Worm (Caenorhabditis elegans) whole organism, young adult: ENCODE results near the gene aexr-3.

Source experiments
- B0019.2 ChIP-seq: fragments of 200-800 bp; sonication (Bioruptor generic); conservative IDR thresholded peaks from 2 replicates; pipeline ENCODE4 v1.3.6; 2022; ENCODE audit warnings: missing genetic modification reagents, missing genetic modification characterization, missing compliant biosample characterization
- C06A6.2 ChIP-seq: fragments of 200-800 bp; sonication (Bioruptor generic); conservative IDR thresholded peaks from 2 replicates; pipeline ENCODE4 v1.3.6; 2022; ENCODE audit warnings: missing genetic modification characterization, missing compliant biosample characterization
- C17E4.6 ChIP-seq: fragments of 200-800 bp; sonication (Bioruptor generic); IDR thresholded peaks from 2 replicates; pipeline ENCODE4 v1.3.6; 2022; ENCODE audit warnings: missing genetic modification reagents, missing genetic modification characterization, missing compliant biosample characterization
- F23B12.7 ChIP-seq: sonication (generic microtip); optimal IDR thresholded peaks from 2 replicates; lab custom pipeline; 2017; ENCODE audit warnings: missing genetic modification characterization, mild to moderate bottlenecking, missing compliant biosample characterization, antibody characterized with exemption, moderate library complexity; ENCODE audit not compliant: insufficient read depth
- F55B11.4 ChIP-seq: sonication (generic microtip); optimal IDR thresholded peaks from 2 replicates; lab custom pipeline; 2016; ENCODE audit warnings: missing compliant biosample characterization, missing genetic modification characterization, borderline replicate concordance; ENCODE audit not compliant: insufficient read depth
- K11D2.4 ChIP-seq: fragments of 200-800 bp; sonication (Bioruptor generic); IDR thresholded peaks from 2 replicates; pipeline ENCODE4 v1.3.6; 2022; ENCODE audit warnings: missing genetic modification reagents, missing genetic modification characterization, missing compliant biosample characterization
- Y53F4B.3 ChIP-seq: fragments of 200-800 bp; sonication (Bioruptor generic); IDR thresholded peaks from 2 replicates; pipeline ENCODE4 v1.3.6; 2022; ENCODE audit warnings: missing genetic modification reagents, missing genetic modification characterization, missing compliant biosample characterization
- Y79H2A.3 ChIP-seq: fragments of 200-800 bp; sonication (Bioruptor generic); conservative IDR thresholded peaks from 2 replicates; pipeline ENCODE4 v1.3.6; 2022; ENCODE audit warnings: missing genetic modification reagents, missing genetic modification characterization, missing compliant biosample characterization
- akir-1 ChIP-seq: fragments of 200-800 bp; sonication (Bioruptor generic); optimal IDR thresholded peaks from 2 replicates; lab custom pipeline; 2018; ENCODE audit warnings: mild to moderate bottlenecking, missing genetic modification characterization, moderate library complexity, missing compliant biosample characterization
- aptf-2 ChIP-seq: fragments of 200-800 bp; sonication (Bioruptor generic); conservative IDR thresholded peaks from 2 replicates; pipeline ENCODE4 v1.3.6; 2022; ENCODE audit warnings: missing genetic modification reagents, missing genetic modification characterization, missing compliant biosample characterization
- atf-7 ChIP-seq: sonication (generic microtip); optimal IDR thresholded peaks from 2 replicates; lab custom pipeline; 2017; ENCODE audit warnings: mild to moderate bottlenecking, missing genetic modification characterization, missing compliant biosample characterization
- athp-1 ChIP-seq: sonication (generic microtip); optimal IDR thresholded peaks from 2 replicates; lab custom pipeline; 2017; ENCODE audit warnings: mild to moderate bottlenecking, missing genetic modification characterization, missing compliant biosample characterization
- bed-2 ChIP-seq: fragments of 200-800 bp; sonication (Bioruptor generic); IDR thresholded peaks from 2 replicates; pipeline ENCODE4 v1.3.6; 2022; ENCODE audit warnings: missing genetic modification reagents, missing genetic modification characterization, missing compliant biosample characterization
- ceh-91 ChIP-seq: fragments of 200-800 bp; sonication (Bioruptor generic); IDR thresholded peaks from 2 replicates; pipeline ENCODE4 v1.3.6; 2022; ENCODE audit warnings: missing genetic modification reagents, missing genetic modification characterization, missing compliant biosample characterization
- chd-7 ChIP-seq: sonication (generic microtip); optimal IDR thresholded peaks from 2 replicates; lab custom pipeline; 2016; ENCODE audit warnings: mild to moderate bottlenecking, missing genetic modification characterization, moderate library complexity, missing compliant biosample characterization
- dox-1 ChIP-seq: fragments of 200-800 bp; sonication (Bioruptor generic); IDR thresholded peaks from 2 replicates; pipeline ENCODE4 v1.3.6; 2022; ENCODE audit warnings: missing genetic modification reagents, missing genetic modification characterization, missing compliant biosample characterization
- efl-1 ChIP-seq: fragments of 150-350 bp; optimal IDR thresholded peaks from 2 replicates; lab custom pipeline; 2014; ENCODE audit warnings: missing biosample characterization, missing genetic modification reagents, missing genetic modification characterization
- egl-44 ChIP-seq: fragments of 200-800 bp; sonication (Bioruptor generic); IDR thresholded peaks from 2 replicates; pipeline ENCODE4 v1.3.6; 2022; ENCODE audit warnings: missing genetic modification reagents, missing genetic modification characterization, missing compliant biosample characterization
- him-1 ChIP-seq: sonication (generic microtip); optimal IDR thresholded peaks from 2 replicates; lab custom pipeline; 2016; ENCODE audit warnings: missing genotype, missing genetic modification reagents, missing genetic modification characterization, missing compliant biosample characterization
- hmg-1.2 ChIP-seq: fragments of 200-800 bp; sonication (Bioruptor generic); IDR thresholded peaks from 2 replicates; pipeline ENCODE4 v1.3.6; 2022; ENCODE audit warnings: missing genetic modification reagents, missing genetic modification characterization, missing compliant biosample characterization
- hsf-1 ChIP-seq: fragments of 200-800 bp; sonication (Bioruptor generic); IDR thresholded peaks from 2 replicates; pipeline ENCODE4 v1.3.6; 2022; ENCODE audit warnings: missing genetic modification reagents, missing genetic modification characterization, missing compliant biosample characterization
- lag-1 ChIP-seq: fragments of 200-800 bp; sonication (Bioruptor generic); IDR thresholded peaks from 2 replicates; pipeline ENCODE4 v1.3.6; 2022; ENCODE audit warnings: missing genetic modification reagents, missing genetic modification characterization, missing compliant biosample characterization
- let-607 ChIP-seq, 2 experiments: fragments of 200-800 bp in 1 of 2; sonication (Bioruptor generic) in 1 of 2; sonication (generic microtip) in 1 of 2; optimal IDR thresholded peaks; 2 replicates each; lab custom pipeline; 2016 to 2018; ENCODE audit warnings: mild to moderate bottlenecking in 2 of 2, missing compliant biosample characterization in 2 of 2, missing genetic modification characterization in 2 of 2, moderate library complexity in 2 of 2, missing genotype in 1 of 2
- lin-26 ChIP-seq: fragments of 200-800 bp; sonication (Bioruptor generic); IDR thresholded peaks from 2 replicates; pipeline ENCODE4 v1.3.6; 2022; ENCODE audit warnings: missing genetic modification reagents, missing genetic modification characterization, missing compliant biosample characterization
- lin-35 ChIP-seq, 3 experiments: fragments of 150-350 bp in 2 of 3; sonication (generic microtip) in 1 of 3; optimal IDR thresholded peaks; 2 replicates each; lab custom pipeline; 2014 to 2018; ENCODE audit warnings: missing biosample characterization in 3 of 3, missing genetic modification characterization in 3 of 3, missing genetic modification reagents in 3 of 3
- lin-40 ChIP-seq: sonication (generic microtip); optimal IDR thresholded peaks from 2 replicates; lab custom pipeline; 2016; ENCODE audit warnings: missing genetic modification characterization, mild to moderate bottlenecking, missing compliant biosample characterization, missing genotype, missing genetic modification reagents
- lir-1 ChIP-seq: fragments of 200-800 bp; sonication (Bioruptor generic); conservative IDR thresholded peaks from 2 replicates; pipeline ENCODE4 v1.3.6; 2022; ENCODE audit warnings: missing genetic modification reagents, missing genetic modification characterization, missing compliant biosample characterization
- mxl-1 ChIP-seq: sonication (generic microtip); optimal IDR thresholded peaks from 2 replicates; lab custom pipeline; 2016; ENCODE audit warnings: missing genetic modification characterization, missing compliant biosample characterization
- nfya-1 ChIP-seq: sonication (generic microtip); optimal IDR thresholded peaks from 2 replicates; lab custom pipeline; 2017; ENCODE audit warnings: antibody characterized with exemption, missing compliant biosample characterization, missing genetic modification characterization, borderline replicate concordance; ENCODE audit not compliant: insufficient read depth
- nfyb-1 ChIP-seq: fragments of 200-800 bp; sonication (Bioruptor generic); IDR thresholded peaks from 2 replicates; pipeline ENCODE4 v1.3.6; 2022; ENCODE audit warnings: missing genetic modification reagents, missing genetic modification characterization, missing compliant biosample characterization
- nhr-80 ChIP-seq: sonication (generic microtip); optimal IDR thresholded peaks from 2 replicates; lab custom pipeline; 2016; ENCODE audit warnings: missing genetic modification characterization, missing compliant biosample characterization
- nhr-90 ChIP-seq: sonication (generic microtip); optimal IDR thresholded peaks from 2 replicates; lab custom pipeline; 2016; ENCODE audit warnings: missing genotype, mild to moderate bottlenecking, missing genetic modification characterization, missing compliant biosample characterization
- rpc-1 ChIP-seq, 2 experiments: fragments of 150-350 bp in 1 of 2; sonication (generic microtip) in 1 of 2; optimal IDR thresholded peaks; 2 replicates each; lab custom pipeline; 2014 to 2018; ENCODE audit warnings: missing biosample characterization in 1 of 2, missing genetic modification characterization in 1 of 2, missing genetic modification reagents in 1 of 2, missing genotype in 1 of 2
- sea-2 ChIP-seq: fragments of 200-800 bp; sonication (Bioruptor generic); IDR thresholded peaks from 2 replicates; pipeline ENCODE4 v1.3.6; 2022; ENCODE audit warnings: missing genetic modification characterization, missing compliant biosample characterization
- snpc-1.1 ChIP-seq: sonication (generic microtip); optimal IDR thresholded peaks from 2 replicates; lab custom pipeline; 2017; ENCODE audit warnings: missing genetic modification characterization, mild to moderate bottlenecking, missing compliant biosample characterization, antibody characterized with exemption, moderate library complexity, missing genotype, missing genetic modification reagents; ENCODE audit not compliant: insufficient read depth
- snpc-1.3 ChIP-seq: sonication (generic microtip); optimal IDR thresholded peaks from 2 replicates; lab custom pipeline; 2017; ENCODE audit warnings: missing genetic modification characterization, mild to moderate bottlenecking, missing compliant biosample characterization, antibody characterized with exemption, moderate library complexity, missing genotype, missing genetic modification reagents; ENCODE audit not compliant: insufficient read depth
- snpc-3.4 ChIP-seq: sonication (generic microtip); optimal IDR thresholded peaks from 2 replicates; lab custom pipeline; 2017; ENCODE audit warnings: missing genetic modification characterization, mild to moderate bottlenecking, missing compliant biosample characterization, antibody characterized with exemption, moderate library complexity, missing genotype, missing genetic modification reagents
- snpc-4 ChIP-seq, 5 experiments: fragments of 150-350 bp in 1 of 5; sonication (generic microtip) in 4 of 5; optimal IDR thresholded peaks; 2 replicates each; lab custom pipeline; 2014 to 2018; ENCODE audit warnings: missing genetic modification characterization in 5 of 5, missing biosample characterization in 3 of 5, antibody characterized with exemption in 2 of 5, mild to moderate bottlenecking in 2 of 5, missing compliant biosample characterization in 2 of 5, missing genotype in 2 of 5, moderate library complexity in 2 of 5, missing genetic modification reagents in 1 of 5
- somi-1 ChIP-seq: fragments of 200-800 bp; sonication (Bioruptor generic); optimal IDR thresholded peaks from 2 replicates; lab custom pipeline; 2018; ENCODE audit warnings: mild to moderate bottlenecking, missing genetic modification characterization, missing compliant biosample characterization
- tbx-9 ChIP-seq: sonication (generic microtip); optimal IDR thresholded peaks from 2 replicates; lab custom pipeline; 2016; ENCODE audit warnings: borderline replicate concordance, missing genetic modification characterization, inconsistent platforms, missing compliant biosample characterization
- ztf-3 ChIP-seq: fragments of 200-800 bp; sonication (Bioruptor generic); optimal IDR thresholded peaks from 2 replicates; lab custom pipeline; 2018; ENCODE audit warnings: mild to moderate bottlenecking, missing genetic modification characterization, missing compliant biosample characterization

aexr-3 gene

DNA sequence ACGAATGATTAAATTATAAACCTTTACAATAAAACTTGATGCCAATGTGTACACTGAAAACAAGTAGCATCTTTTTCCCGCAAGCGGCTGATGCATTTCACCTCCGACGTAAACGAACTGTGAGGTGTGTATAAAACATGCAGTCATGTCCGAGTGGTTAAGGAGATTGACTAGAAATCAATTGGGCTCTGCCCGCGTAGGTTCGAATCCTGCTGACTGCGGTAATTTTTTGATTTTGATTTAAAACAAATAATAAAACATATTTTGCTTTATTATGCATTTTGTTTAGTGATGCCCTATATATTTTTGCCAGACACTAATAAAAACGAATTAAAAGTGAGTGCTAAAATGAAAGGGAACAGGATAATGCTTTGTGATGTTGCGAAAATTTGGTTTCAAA lies 10.5 kb upstream of the aexr-3 start (continued):
- peak; percentile 11 for TF ChIP-seq snpc-1.1 (tag; lab: Kevin White, UChicago)
- no peak for TF ChIP-seq aptf-2 (GFP tag; lab: Robert Waterston, UW)
- peak; percentile 43 for TF ChIP-seq somi-1 (GFP tag; lab: Kevin White, UChicago)
- TF ChIP-seq hmg-1.2: no peak
- no peak for TF ChIP-seq F55B11.4 (tag; lab: Kevin White, UChicago)
- TF ChIP-seq nhr-80 (tag; lab: Kevin White, UChicago): no peak

DNA sequence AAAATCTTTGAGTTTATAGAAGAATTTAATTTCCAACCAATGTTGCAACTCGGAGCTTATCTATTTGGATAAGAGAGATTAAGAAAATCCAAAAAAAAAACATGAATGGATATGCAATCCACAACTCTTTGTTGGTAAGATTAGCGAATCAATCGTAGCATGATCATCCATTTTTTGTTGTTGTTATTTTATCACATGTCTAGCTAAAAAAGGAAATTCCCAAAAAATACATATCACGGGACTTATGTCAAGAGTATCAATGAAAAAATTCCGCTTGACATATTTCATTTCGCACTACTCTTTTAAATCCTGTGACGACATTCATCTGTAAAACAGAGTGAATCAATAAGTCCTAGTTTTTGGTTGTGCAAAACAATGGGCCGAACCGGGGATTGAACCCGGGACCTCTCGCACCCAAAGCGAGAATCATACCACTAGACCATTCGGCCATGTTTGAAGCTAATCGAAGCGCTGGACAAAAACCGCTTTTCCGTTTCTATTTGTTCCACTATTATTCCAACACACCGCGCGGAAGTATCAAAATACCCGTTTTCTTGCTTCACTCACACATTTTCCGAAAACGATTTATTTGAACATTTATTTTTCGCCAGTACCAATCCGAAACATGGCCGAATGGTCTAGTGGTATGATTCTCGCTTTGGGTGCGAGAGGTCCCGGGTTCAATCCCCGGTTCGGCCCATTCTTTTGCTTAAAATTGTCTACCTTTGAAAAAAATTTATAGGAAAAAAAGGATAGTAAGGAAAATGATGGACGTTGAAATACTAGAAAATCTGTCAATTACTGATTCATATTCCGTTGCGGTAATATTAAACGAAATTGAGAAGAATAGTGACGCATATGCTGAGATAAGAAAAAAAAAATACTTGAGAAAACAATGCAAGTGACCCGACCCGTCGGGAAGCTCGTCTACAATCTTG lies 8.4 kb upstream of the aexr-3 start:
- TF ChIP-seq bed-2 (GFP tag; lab: Robert Waterston, UW): no peak
- TF ChIP-seq nfya-1 (tag; lab: Kevin White, UChicago): no peak
- no peak; the same call in 1 of the 2 replicates for TF ChIP-seq nfyb-1 (GFP tag; lab: Robert Waterston, UW)
- TF ChIP-seq mxl-1: no peak
- peak; percentile 62 for TF ChIP-seq lin-40
- TF ChIP-seq snpc-4 (GFP tag; optimal IDR thresholded peaks at IDR 0.05; lab: Kevin White, UChicago): peak; percentile 25
- peak in 2 of 4 experiments; percentile 24 to 64 for TF ChIP-seq snpc-4 (tag; optimal IDR thresholded peaks at IDR 0.05; lab: Kevin White, UChicago)
- TF ChIP-seq hsf-1 (GFP tag; lab: Robert Waterston, UW): 0 out of 2 replicates have a peak, but pooled peaks have one; percentile 34
- peak; percentile 39; the same call in 1 of the 2 replicates for TF ChIP-seq egl-44 (GFP tag; lab: Robert Waterston, UW)
- TF ChIP-seq sea-2: no peak
- TF ChIP-seq lin-26 (GFP tag; lab: Robert Waterston, UW): peak; percentile 85
- TF ChIP-seq C17E4.6 (GFP tag; lab: Robert Waterston, UW): no peak
- TF ChIP-seq F23B12.7 (tag; lab: Kevin White, UChicago): peak; percentile 7
- no peak for TF ChIP-seq lag-1
- TF ChIP-seq akir-1 (GFP tag; lab: Kevin White, UChicago): no peak
- TF ChIP-seq aptf-2 (GFP tag; lab: Robert Waterston, UW): no peak; the same call in 1 of the 2 replicates
- no peak for TF ChIP-seq lir-1 (GFP tag; lab: Robert Waterston, UW)
- no peak for TF ChIP-seq tbx-9 (tag; lab: Kevin White, UChicago)
- peak in 1 of 2 experiments; percentile 31 for TF ChIP-seq let-607 (tag; optimal IDR thresholded peaks at IDR 0.05; lab: Kevin White, UChicago)
- peak; percentile 46 for TF ChIP-seq him-1 (tag; lab: Kevin White, UChicago)
- peak; percentile 48 for TF ChIP-seq nhr-90 (tag; lab: Kevin White, UChicago)
- no peak for TF ChIP-seq Y79H2A.3
- TF ChIP-seq snpc-3.4 (tag; lab: Kevin White, UChicago): no peak
- TF ChIP-seq rpc-1 (optimal IDR thresholded peaks at IDR 0.05; lab: Kevin White, UChicago): peak; percentile 81
- TF ChIP-seq rpc-1 (tag; optimal IDR thresholded peaks at IDR 0.05; lab: Kevin White, UChicago): peak; percentile 87
- TF ChIP-seq Y53F4B.3 (GFP tag; lab: Robert Waterston, UW): no peak
- peak; percentile 20 for TF ChIP-seq chd-7 (tag; lab: Kevin White, UChicago)
- TF ChIP-seq ceh-91 (GFP tag; lab: Robert Waterston, UW): no peak
- no peak for TF ChIP-seq efl-1 (GFP tag; lab: Kevin White, UChicago)
- TF ChIP-seq lin-35 (GFP tag; optimal IDR thresholded peaks at IDR 0.05; lab: Kevin White, UChicago): no peak
- no peak; the same call in 1 of the 2 replicates for TF ChIP-seq dox-1 (GFP tag; lab: Robert Waterston, UW)
- TF ChIP-seq snpc-1.3 (tag; lab: Kevin White, UChicago): no peak
- peak; percentile 36 for TF ChIP-seq atf-7 (tag; lab: Kevin White, UChicago)
- TF ChIP-seq ztf-3 (GFP tag; lab: Kevin White, UChicago): no peak
- no peak for TF ChIP-seq K11D2.4 (GFP tag; lab: Robert Waterston, UW)
- no peak for TF ChIP-seq C06A6.2
- TF ChIP-seq B0019.2 (GFP tag; lab: Robert Waterston, UW): no peak
- peak; percentile 41 for TF ChIP-seq athp-1
- peak; percentile 72 for TF ChIP-seq hmg-1.2
